Worm (Caenorhabditis elegans) whole organism, L1 larva: ENCODE measurements around the gene zhp-4.
A peak's percentile ranks its signal among the peaks of the same experiment; 100 is the strongest.

ENCODE experiments used
- ceh-63 ChIP-seq: fragments of 200-800 bp; sonication (Bioruptor generic); optimal IDR thresholded peaks from 2 replicates; lab custom pipeline; 2018; ENCODE audit warnings: mild to moderate bottlenecking, missing genetic modification characterization, missing compliant biosample characterization
- ceh-90 ChIP-seq: sonication (generic microtip); optimal IDR thresholded peaks from 2 replicates; lab custom pipeline; 2016; ENCODE audit warnings: missing genetic modification characterization, missing compliant biosample characterization
- dpl-1 ChIP-seq, 3 experiments: fragments of 150-350 bp in 2 of 3; sonication (generic microtip) in 1 of 3; optimal IDR thresholded peaks; 2 replicates each; lab custom pipeline; 2014 to 2017; ENCODE audit warnings: missing biosample characterization in 3 of 3, missing genetic modification characterization in 3 of 3, missing genetic modification reagents in 3 of 3
- dsc-1 ChIP-seq: sonication (generic microtip); optimal IDR thresholded peaks from 2 replicates; lab custom pipeline; 2016; ENCODE audit warnings: mild to moderate bottlenecking, missing genetic modification characterization, missing compliant biosample characterization
- efl-1 ChIP-seq, 4 experiments: fragments of 150-350 bp; optimal IDR thresholded peaks in 3 of 4; peaks in 1 of 4; 1 replicate in 1 of 4; 2 replicates in 3 of 4; lab custom pipeline; 2014; ENCODE audit warnings: missing biosample characterization in 2 of 4, missing genetic modification characterization in 2 of 4, missing genetic modification reagents in 2 of 4
- elt-2 ChIP-seq: sonication (generic microtip); optimal IDR thresholded peaks from 2 replicates; lab custom pipeline; 2016; ENCODE audit warnings: missing genetic modification characterization, mild to moderate bottlenecking, inconsistent platforms, missing compliant biosample characterization, missing genetic modification reagents
- grh-1 ChIP-seq: fragments of 200-800 bp; sonication (Bioruptor generic); IDR thresholded peaks from 2 replicates; pipeline ENCODE4 v1.3.6; 2022; ENCODE audit warnings: missing genetic modification reagents, missing genetic modification characterization, missing compliant biosample characterization
- hlh-4 ChIP-seq: sonication (generic microtip); optimal IDR thresholded peaks from 2 replicates; lab custom pipeline; 2016; ENCODE audit warnings: mild to moderate bottlenecking, missing genetic modification characterization, missing compliant biosample characterization
- hpl-2 ChIP-seq: fragments of 150-350 bp; optimal IDR thresholded peaks from 2 replicates; lab custom pipeline; 2014; ENCODE audit warnings: missing biosample characterization, missing genetic modification reagents, missing genetic modification characterization
- irx-1 ChIP-seq: sonication (generic microtip); optimal IDR thresholded peaks from 2 replicates; lab custom pipeline; 2016; ENCODE audit warnings: missing genetic modification characterization, missing compliant biosample characterization
- isw-1 ChIP-seq: fragments of 200-800 bp; sonication (Bioruptor generic); IDR thresholded peaks from 2 replicates; pipeline ENCODE4 v1.3.6; 2022; ENCODE audit warnings: missing genetic modification characterization, missing compliant biosample characterization
- jun-1 ChIP-seq: fragments of 150-350 bp; optimal IDR thresholded peaks from 2 replicates; lab custom pipeline; 2014; ENCODE audit warnings: missing biosample characterization, missing genetic modification reagents, missing genetic modification characterization
- lin-15B ChIP-seq: fragments of 150-350 bp; sonication (generic microtip); optimal IDR thresholded peaks from 3 replicates; lab custom pipeline; 2014; ENCODE audit warnings: missing biosample characterization, missing genetic modification characterization
- lin-35 ChIP-seq, 2 experiments: fragments of 150-350 bp; optimal IDR thresholded peaks; 2 replicates each; lab custom pipeline; 2014; ENCODE audit warnings: missing biosample characterization in 2 of 2, missing genetic modification characterization in 2 of 2, missing genetic modification reagents in 2 of 2
- mdl-1 ChIP-seq, 2 experiments: fragments of 150-350 bp; optimal IDR thresholded peaks; 2 replicates each; lab custom pipeline; 2014 to 2017; ENCODE audit warnings: missing biosample characterization in 2 of 2, missing genetic modification characterization in 2 of 2, inconsistent platforms in 1 of 2
- mef-2 ChIP-seq: fragments of 150-350 bp; optimal IDR thresholded peaks from 2 replicates; lab custom pipeline; 2014; ENCODE audit warnings: missing biosample characterization, missing genetic modification characterization
- nhr-11 ChIP-seq: fragments of 150-350 bp; optimal IDR thresholded peaks from 2 replicates; lab custom pipeline; 2014; ENCODE audit warnings: missing biosample characterization, missing genetic modification characterization
- nhr-12 ChIP-seq: sonication (generic microtip); optimal IDR thresholded peaks from 2 replicates; lab custom pipeline; 2017; ENCODE audit warnings: missing biosample characterization, missing genetic modification characterization
- nhr-19 ChIP-seq: fragments of 200-800 bp; sonication (Bioruptor generic); conservative IDR thresholded peaks from 2 replicates; pipeline ENCODE4 v1.3.6; 2022; ENCODE audit warnings: missing genetic modification characterization, missing compliant biosample characterization
- nhr-20 ChIP-seq: sonication (generic microtip); optimal IDR thresholded peaks from 2 replicates; lab custom pipeline; 2016; ENCODE audit warnings: mild to moderate bottlenecking, missing genetic modification characterization, missing compliant biosample characterization
- nhr-237 ChIP-seq: fragments of 150-350 bp; optimal IDR thresholded peaks from 2 replicates; lab custom pipeline; 2014; ENCODE audit warnings: missing biosample characterization, missing genetic modification characterization
- nhr-71 ChIP-seq: sonication (generic microtip); optimal IDR thresholded peaks from 2 replicates; lab custom pipeline; 2016; ENCODE audit warnings: mild to moderate bottlenecking, missing genetic modification characterization, moderate library complexity, missing compliant biosample characterization
- nhr-77 ChIP-seq: fragments of 150-350 bp; optimal IDR thresholded peaks from 2 replicates; lab custom pipeline; 2014; ENCODE audit warnings: missing biosample characterization, missing genetic modification characterization
- nhr-84 ChIP-seq: sonication (generic microtip); optimal IDR thresholded peaks from 2 replicates; lab custom pipeline; 2017; ENCODE audit warnings: missing biosample characterization, missing genetic modification characterization
- nhr-90 ChIP-seq: sonication (generic microtip); optimal IDR thresholded peaks from 2 replicates; lab custom pipeline; 2016; ENCODE audit warnings: mild to moderate bottlenecking, missing genetic modification characterization, missing compliant biosample characterization; ENCODE audit not compliant: poor library complexity
- pag-3 ChIP-seq: sonication (generic microtip); optimal IDR thresholded peaks from 2 replicates; lab custom pipeline; 2017; ENCODE audit warnings: missing genetic modification characterization, mild to moderate bottlenecking, missing compliant biosample characterization, antibody characterized with exemption, borderline replicate concordance; ENCODE audit not compliant: insufficient read depth
- pax-3 ChIP-seq: fragments of 200-800 bp; sonication (Bioruptor generic); optimal IDR thresholded peaks from 2 replicates; lab custom pipeline; 2018; ENCODE audit warnings: mild to moderate bottlenecking, missing genetic modification characterization, moderate library complexity, missing compliant biosample characterization
- pqm-1 ChIP-seq: sonication (generic microtip); optimal IDR thresholded peaks from 3 replicates; lab custom pipeline; 2017; ENCODE audit warnings: missing biosample characterization, missing genetic modification characterization
- snpc-4 ChIP-seq: fragments of 150-350 bp; optimal IDR thresholded peaks from 2 replicates; lab custom pipeline; 2014; ENCODE audit warnings: missing biosample characterization, missing genetic modification characterization
- sup-37 ChIP-seq: fragments of 200-800 bp; sonication (Bioruptor generic); optimal IDR thresholded peaks from 2 replicates; lab custom pipeline; 2018; ENCODE audit warnings: mild to moderate bottlenecking, missing genetic modification characterization, missing compliant biosample characterization
- tbx-2 ChIP-seq: sonication (generic microtip); optimal IDR thresholded peaks from 2 replicates; lab custom pipeline; 2016; ENCODE audit warnings: missing genetic modification characterization, missing compliant biosample characterization
- unc-130 ChIP-seq: fragments of 150-350 bp; optimal IDR thresholded peaks from 2 replicates; lab custom pipeline; 2017; ENCODE audit warnings: missing biosample characterization, missing genetic modification characterization, inconsistent platforms
- unc-62 ChIP-seq: fragments of 150-350 bp; optimal IDR thresholded peaks from 2 replicates; lab custom pipeline; 2014; ENCODE audit warnings: missing biosample characterization, missing genetic modification reagents, missing genetic modification characterization
- unc-86 ChIP-seq: sonication (generic microtip); optimal IDR thresholded peaks from 2 replicates; lab custom pipeline; 2016; ENCODE audit warnings: missing genetic modification characterization, missing compliant biosample characterization
- vab-15 ChIP-seq: sonication (generic microtip); optimal IDR thresholded peaks from 2 replicates; lab custom pipeline; 2017; ENCODE audit warnings: missing genotype, mild to moderate bottlenecking, missing genetic modification characterization, missing compliant biosample characterization

The zhp-4 gene

ce11 chrV:19059873-19060272, 41.7 kb downstream of the zhp-4 start, which contains the start of gene twk-46:
twk-46 (plus strand) TSS chrV:19060173.
- TF ChIP-seq tbx-2 (tag; lab: Kevin White, UChicago) (no peak), elt-2 (tag; lab: Kevin White, UChicago) (no peak), nhr-12 (tag; lab: Kevin White, UChicago) (no peak), mdl-1 (tag; optimal IDR thresholded peaks at IDR 0.05; lab: Kevin White, UChicago) (no peak), isw-1 (GFP tag; lab: Robert Waterston, UW) (no peak), nhr-77 (no peak), ceh-90 (tag; lab: Kevin White, UChicago) (no peak), unc-62 (no peak), pag-3 (tag; lab: Kevin White, UChicago) (no peak), vab-15 (no peak), dpl-1 (GFP tag; optimal IDR thresholded peaks at IDR 0.05; lab: Kevin White, UChicago) (no peak), nhr-237 (no peak), nhr-19 (no peak), snpc-4 (tag; lab: Kevin White, UChicago) (no peak), nhr-84 (no peak), mef-2 (tag; lab: Kevin White, UChicago) (no peak), jun-1 (tag; lab: Kevin White, UChicago) (no peak), unc-130 (tag; lab: Kevin White, UChicago) (no peak)

- TF ChIP-seq pax-3 (tag; lab: Kevin White, UChicago) (no peak), pqm-1 (tag; lab: Kevin White, UChicago) (no peak), nhr-20 (tag; lab: Kevin White, UChicago) (no peak), ceh-63 (no peak), hlh-4 (tag; lab: Kevin White, UChicago) (no peak), ceh-90 (tag; lab: Kevin White, UChicago) (no peak), grh-1 (no peak), sup-37 (no peak)
Observed at ce11 chrV:19058086-19058485, 43.5 kb downstream of the zhp-4 start.

- TF ChIP-seq mdl-1 (tag; optimal IDR thresholded peaks at IDR 0.05; lab: Kevin White, UChicago) (no peak), efl-1 (optimal IDR thresholded peaks at IDR 0.05; lab: Kevin White, UChicago) (no peak), efl-1 (GFP tag; optimal IDR thresholded peaks at IDR 0.05 in 1 of 2; lab: Kevin White, UChicago) (peak in 1 of 2 experiments; percentile 61)
Observed at ce11 chrV:19057602-19058001, 44.0 kb downstream of the zhp-4 start.

- TF ChIP-seq irx-1 (tag; lab: Kevin White, UChicago) (no peak), lin-15B (tag; lab: Kevin White, UChicago) (no peak), unc-86 (tag; lab: Kevin White, UChicago) (no peak), unc-62 (no peak), pax-3 (tag; lab: Kevin White, UChicago) (peak; percentile 33), pqm-1 (tag; lab: Kevin White, UChicago) (no peak), efl-1 (optimal IDR thresholded peaks at IDR 0.05; lab: Kevin White, UChicago) (no peak), efl-1 (GFP tag; optimal IDR thresholded peaks at IDR 0.05 in 1 of 2; lab: Kevin White, UChicago) (peak in 1 of 2 experiments; percentile 56), elt-2 (tag; lab: Kevin White, UChicago) (peak; percentile 96), nhr-20 (tag; lab: Kevin White, UChicago) (peak; percentile 5), lin-35 (GFP tag; optimal IDR thresholded peaks at IDR 0.05; lab: Kevin White, UChicago) (peak in 1 of 2 experiments; percentile 22), nhr-90 (peak; percentile 14), jun-1 (tag; lab: Kevin White, UChicago) (peak; percentile 22), nhr-11 (no peak), hpl-2 (GFP tag; lab: Kevin White, UChicago) (peak; percentile 48), dsc-1 (no peak), nhr-71 (tag; lab: Kevin White, UChicago) (peak; percentile 10)
Observed at ce11 chrV:19053281-19053680, 48.3 kb downstream of the zhp-4 start.
